Worm (Caenorhabditis elegans): ENCODE results near the gene F35H10.6.

DNA sequence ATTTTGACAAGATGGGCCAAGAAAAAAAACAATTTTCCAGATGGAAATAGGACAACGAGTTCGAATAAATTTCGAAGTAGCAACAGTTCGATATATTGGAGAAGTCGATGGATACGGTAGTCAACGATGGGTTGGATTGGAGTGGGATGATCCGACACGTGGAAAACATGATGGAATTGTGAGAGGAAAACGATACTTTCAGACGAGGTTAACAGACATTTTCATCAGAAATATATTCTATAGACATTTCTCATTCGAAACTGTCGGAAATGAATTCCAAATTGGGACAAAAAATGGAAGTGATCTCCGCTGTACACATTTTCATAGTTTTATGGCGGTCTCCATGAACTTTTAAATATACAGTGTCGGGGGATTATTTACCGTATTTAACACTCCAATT, 5.1 kb upstream of the F35H10.6 start, which contains the start of gene tbce-1:
- TF ChIP-seq unc-62 (GFP tag; optimal IDR thresholded peaks at IDR 0.05) (no peak), tlf-1 (GFP tag; optimal IDR thresholded peaks at IDR 0.05) (no peak), tbp1 (GFP tag; optimal IDR thresholded peaks at IDR 0.05) (no peak), ama-1 (optimal IDR thresholded peaks at IDR 0.05) (no peak), ama-1 (GFP tag; optimal IDR thresholded peaks at IDR 0.05) (no peak)

Measured in whole organism, young adult.